Fruit fly (Drosophila melanogaster) S2 (cell line): Measurements from ENCODE around the gene CG17786.

Experiments used
- CG8478 ChIP-seq: fragments of >200 bp; optimal IDR thresholded peaks from 2 replicates; lab custom pipeline; 2018
- CTCF ChIP-seq, 2 experiments: fragments of >200 bp; optimal IDR thresholded peaks; 2 replicates each; lab custom pipeline; 2018

DNA sequence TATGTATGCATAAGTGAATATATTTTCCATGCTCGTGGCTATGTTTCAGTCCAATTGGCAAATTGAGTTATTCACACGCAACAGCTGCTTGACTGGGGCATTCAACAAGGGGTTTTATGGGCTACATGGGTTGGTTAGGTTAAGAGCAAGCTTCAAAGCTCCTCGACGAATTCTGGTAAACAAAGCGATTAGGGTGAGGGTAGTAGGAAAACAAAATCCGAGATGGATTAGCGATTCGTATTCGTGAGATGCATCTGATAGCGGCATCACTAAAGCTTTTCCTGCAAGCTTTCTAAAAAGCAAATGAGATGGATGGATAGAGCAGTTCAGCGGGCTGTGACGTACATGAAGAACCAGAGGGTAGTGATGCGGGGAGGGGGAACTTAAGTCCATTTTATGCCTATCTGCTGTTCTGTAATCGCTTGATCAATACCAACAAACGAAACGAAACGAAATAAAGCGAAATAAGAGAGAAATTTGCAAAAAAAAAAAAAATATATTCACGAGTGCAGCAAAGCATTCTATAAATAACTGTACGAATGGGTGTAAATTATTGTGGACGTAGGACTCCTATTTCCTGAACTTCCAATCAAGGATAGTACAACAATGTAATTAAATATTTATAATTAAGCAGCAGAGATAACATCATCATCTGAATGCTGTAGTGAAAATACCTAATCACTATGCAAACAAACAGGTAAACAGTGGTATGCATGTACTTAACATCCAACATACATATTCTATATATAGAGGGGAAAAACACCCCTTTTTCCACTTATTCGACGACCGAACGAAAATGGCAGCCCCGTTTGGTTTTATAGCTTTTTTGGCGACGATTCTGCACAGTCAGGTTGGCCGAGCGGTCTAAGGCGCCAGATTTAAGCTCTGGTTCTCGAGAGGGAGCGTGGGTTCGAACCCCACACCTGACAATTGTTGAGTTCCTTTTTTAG is 46.2 kb upstream of the CG17786 start:
- no peak for TF ChIP-seq CG8478 (lab: Kevin White, UChicago)
- TF ChIP-seq CTCF (optimal IDR thresholded peaks at IDR 0.05; lab: Kevin White, UChicago) = no peak
